Fruit fly (Drosophila melanogaster) whole organism: ENCODE data around the gene trh.

Experiments
- CG8478 ChIP-seq: fragments of >200 bp; optimal IDR thresholded peaks from 2 replicates; lab custom pipeline; 2018; ENCODE audit warnings: inconsistent platforms
- Dll ChIP-seq: fragments of >200 bp; optimal IDR thresholded peaks from 2 replicates; lab custom pipeline; 2017
- EcR ChIP-seq, 2 experiments: fragments of >200 bp; optimal IDR thresholded peaks; 2 replicates each; lab custom pipeline; 2017; ENCODE audit warnings: missing biosample characterization in 2 of 2, missing genetic modification characterization in 2 of 2, missing genetic modification reagents in 2 of 2
- pan ChIP-seq: fragments of >200 bp; optimal IDR thresholded peaks from 2 replicates; lab custom pipeline; 2017
- psq ChIP-seq: fragments of >200 bp; optimal IDR thresholded peaks from 2 replicates; lab custom pipeline; 2017
- usp ChIP-seq: fragments of >200 bp; optimal IDR thresholded peaks from 2 replicates; lab custom pipeline; 2017; ENCODE audit warnings: missing biosample characterization, missing genetic modification characterization, mixed read lengths

trh gene

dm6 chr3L:346656-347640, 45.5 kb downstream of the trh start, which contains the start of gene mth:
Gene mth (minus strand): TSS chr3L:346957.
- TF ChIP-seq Dll (lab: Kevin White, UChicago): no peak
- no peak for TF ChIP-seq CG8478 (lab: Kevin White, UChicago)
- TF ChIP-seq usp (GFP tag; lab: Kevin White, UChicago): no peak
- no peak for TF ChIP-seq EcR (GFP tag; optimal IDR thresholded peaks at IDR 0.05; lab: Kevin White, UChicago)
- no peak for TF ChIP-seq pan (lab: Kevin White, UChicago)
- no peak for TF ChIP-seq psq (lab: Kevin White, UChicago)

DNA sequence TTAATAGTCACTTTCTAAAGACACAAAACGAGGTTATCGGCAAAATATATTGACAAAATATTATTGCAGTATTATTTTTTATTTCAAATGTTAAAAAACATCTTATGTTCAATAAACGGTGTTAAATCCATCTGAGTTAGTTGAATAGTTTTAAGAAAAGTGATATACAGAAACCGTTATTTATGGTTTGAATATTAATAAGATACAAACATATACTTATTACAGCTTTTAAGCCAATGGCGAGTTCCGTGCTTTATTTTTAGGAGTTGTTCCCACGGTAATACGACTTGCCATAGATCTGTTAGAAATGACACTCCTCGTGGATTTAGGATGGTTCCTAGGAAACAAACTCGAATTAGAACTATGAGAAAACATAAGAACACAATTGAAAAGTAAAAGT, 49.1 kb downstream of the trh start:
- TF ChIP-seq pan (lab: Kevin White, UChicago) (no peak), Dll (lab: Kevin White, UChicago) (no peak), usp (GFP tag; lab: Kevin White, UChicago) (no peak), EcR (GFP tag; optimal IDR thresholded peaks at IDR 0.05; lab: Kevin White, UChicago) (no peak), psq (lab: Kevin White, UChicago) (no peak), CG8478 (lab: Kevin White, UChicago) (no peak)

DNA sequence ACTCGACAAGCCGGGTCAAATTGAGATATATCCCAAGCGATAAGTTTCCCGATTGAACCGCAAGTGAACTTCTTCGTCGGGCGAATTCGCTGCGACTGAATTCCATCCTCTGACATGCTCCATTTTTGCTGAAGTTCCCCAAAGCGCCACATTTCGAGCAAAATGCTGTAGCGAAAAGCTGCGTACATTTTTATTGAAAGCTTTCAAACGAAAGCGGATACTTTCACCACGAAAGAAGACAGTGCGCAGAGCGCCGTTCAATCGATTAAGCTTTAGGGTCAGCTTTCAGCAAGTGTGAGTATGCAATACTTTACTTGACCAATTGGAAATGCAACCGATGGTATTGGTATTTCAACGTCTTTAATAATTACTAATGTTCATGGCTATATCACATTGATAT, 49.6 kb downstream of the trh start, which contains the start of gene mthl10:
TSS of gene mthl10 (minus strand) at position 77 of the 400 bp plus-strand sequence.
- peak; percentile 12 for TF ChIP-seq CG8478 (lab: Kevin White, UChicago)
- TF ChIP-seq EcR (GFP tag; optimal IDR thresholded peaks at IDR 0.05; lab: Kevin White, UChicago): no peak

DNA sequence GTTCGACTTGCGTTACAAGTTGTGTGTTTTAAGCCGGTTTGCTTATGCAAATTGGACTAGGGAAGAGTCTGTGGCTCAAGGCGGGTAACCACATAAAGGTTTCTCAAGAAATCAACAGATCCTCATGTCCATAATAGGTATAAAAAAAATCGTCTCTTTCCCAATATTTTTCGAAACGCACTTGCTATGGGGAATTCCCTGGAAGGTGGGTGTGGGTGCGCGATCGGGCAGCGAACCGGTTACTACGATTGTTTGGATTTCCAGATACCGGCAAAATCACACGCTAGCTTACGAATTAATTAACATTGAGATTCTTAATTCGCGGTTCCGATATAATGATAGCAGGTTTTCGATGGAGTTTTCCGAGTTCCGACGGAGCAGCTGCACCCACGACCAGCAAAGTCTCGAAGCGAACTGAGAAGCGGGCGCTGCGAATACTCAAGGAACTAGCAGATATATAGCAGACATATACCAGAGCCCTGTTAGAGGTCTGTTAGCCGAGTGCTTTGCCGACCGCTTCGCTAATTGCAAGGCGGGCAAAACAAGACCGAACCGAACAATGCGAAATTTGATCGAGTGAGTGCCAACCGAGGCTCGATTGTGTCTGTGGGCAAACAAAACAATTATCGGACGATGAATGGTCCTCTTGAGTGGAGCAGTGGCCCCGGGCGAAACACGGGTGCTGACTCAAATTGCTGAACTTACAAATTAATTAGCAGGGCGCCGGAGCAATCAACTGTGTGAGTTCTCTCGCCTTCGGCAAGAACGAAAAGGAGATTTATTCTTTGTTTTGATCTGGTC, 51.2 kb downstream of the trh start:
- peak in 1 of 2 experiments; percentile 14 for TF ChIP-seq EcR (GFP tag; optimal IDR thresholded peaks at IDR 0.05; lab: Kevin White, UChicago)
- no peak for TF ChIP-seq psq (lab: Kevin White, UChicago)

DNA sequence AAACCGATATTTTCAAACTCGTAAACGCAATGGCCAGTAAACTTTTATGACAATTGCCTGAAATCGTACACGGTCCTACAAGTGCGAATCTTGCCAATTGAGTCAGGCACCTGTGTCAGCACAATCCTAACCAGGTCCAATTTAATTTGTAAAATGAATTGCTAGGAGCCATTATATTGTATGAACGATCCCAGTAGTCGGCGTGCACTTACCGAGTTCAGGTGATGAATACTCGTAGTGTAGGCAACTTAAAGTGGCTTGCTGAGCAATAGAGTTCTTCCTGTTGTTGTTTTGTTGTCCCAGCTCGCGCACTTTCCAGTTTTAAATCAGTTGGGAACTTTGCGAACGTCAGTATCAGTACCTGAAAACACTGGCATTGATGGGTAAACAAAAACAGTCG, 51.9 kb downstream of the trh start:
- TF ChIP-seq CG8478 (lab: Kevin White, UChicago): no peak
- TF ChIP-seq psq (lab: Kevin White, UChicago): no peak
- TF ChIP-seq usp (GFP tag; lab: Kevin White, UChicago): no peak
- TF ChIP-seq pan (lab: Kevin White, UChicago): no peak
- no peak for TF ChIP-seq Dll (lab: Kevin White, UChicago)

DNA sequence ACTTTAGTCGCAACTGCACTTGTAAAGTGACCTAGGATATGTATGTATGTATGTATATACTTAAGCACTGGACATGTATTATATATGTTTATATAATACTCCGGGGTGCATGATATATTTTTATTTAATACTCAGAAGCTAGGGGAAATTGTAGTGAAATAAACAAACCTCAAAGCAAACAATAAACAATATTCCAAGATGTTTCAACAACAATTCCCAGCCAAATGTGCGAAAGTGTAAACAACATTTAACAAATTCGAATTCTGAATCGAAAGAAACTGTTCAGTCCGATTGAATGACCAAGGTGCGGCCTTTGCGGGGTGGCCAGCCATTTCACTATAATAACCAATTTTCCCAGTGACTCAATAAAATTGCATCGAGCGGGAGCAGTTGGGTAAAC, 52.3 kb downstream of the trh start:
- TF ChIP-seq CG8478 (lab: Kevin White, UChicago) (no peak), Dll (lab: Kevin White, UChicago) (no peak), psq (lab: Kevin White, UChicago) (no peak), EcR (GFP tag; optimal IDR thresholded peaks at IDR 0.05; lab: Kevin White, UChicago) (no peak), pan (lab: Kevin White, UChicago) (no peak), usp (GFP tag; lab: Kevin White, UChicago) (no peak)

- TF ChIP-seq usp (GFP tag; lab: Kevin White, UChicago) (no peak), pan (lab: Kevin White, UChicago) (no peak), Dll (lab: Kevin White, UChicago) (no peak), CG8478 (lab: Kevin White, UChicago) (no peak), EcR (GFP tag; optimal IDR thresholded peaks at IDR 0.05; lab: Kevin White, UChicago) (no peak), psq (lab: Kevin White, UChicago) (no peak)
Observed at dm6 chr3L:339072-339471, 53.4 kb downstream of the trh start.

DNA sequence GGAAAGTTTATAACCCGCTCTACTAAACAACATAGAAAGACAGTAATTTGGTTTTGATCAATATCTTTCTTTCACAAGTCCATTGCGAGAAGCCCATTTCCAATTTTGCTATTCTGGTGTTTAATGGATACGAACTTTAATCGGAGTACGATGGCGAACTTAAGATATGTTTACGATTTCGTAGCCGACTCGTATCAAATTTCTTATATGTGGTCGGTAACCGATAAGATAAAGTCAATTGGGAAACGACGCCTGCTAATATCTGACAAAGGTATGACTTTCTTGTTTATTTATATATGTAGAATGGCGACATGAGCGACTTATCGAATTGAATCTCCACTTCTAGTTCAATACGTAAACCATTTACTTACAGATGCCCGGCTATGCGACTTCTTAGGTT, 54.3 kb downstream of the trh start:
- TF ChIP-seq CG8478 (lab: Kevin White, UChicago) (no peak), psq (lab: Kevin White, UChicago) (no peak), pan (lab: Kevin White, UChicago) (no peak)

dm6 chr3L:337148-337547, 55.3 kb downstream of the trh start:
- no peak for TF ChIP-seq usp (GFP tag; lab: Kevin White, UChicago)
- no peak for TF ChIP-seq CG8478 (lab: Kevin White, UChicago)

- no peak for TF ChIP-seq EcR (GFP tag; optimal IDR thresholded peaks at IDR 0.05; lab: Kevin White, UChicago)
- no peak for TF ChIP-seq usp (GFP tag; lab: Kevin White, UChicago)
- no peak for TF ChIP-seq CG8478 (lab: Kevin White, UChicago)
- TF ChIP-seq psq (lab: Kevin White, UChicago): no peak
- TF ChIP-seq Dll (lab: Kevin White, UChicago): no peak
Observed at dm6 chr3L:331842-332802, 60.3 kb downstream of the trh start, which contains the start of gene mthl9. Gene mthl9 (minus strand): TSS chr3L:332309.
